Fruit fly (Drosophila melanogaster): ENCODE measurements around the gene PGRP-LD.

Gene PGRP-LD

DNA sequence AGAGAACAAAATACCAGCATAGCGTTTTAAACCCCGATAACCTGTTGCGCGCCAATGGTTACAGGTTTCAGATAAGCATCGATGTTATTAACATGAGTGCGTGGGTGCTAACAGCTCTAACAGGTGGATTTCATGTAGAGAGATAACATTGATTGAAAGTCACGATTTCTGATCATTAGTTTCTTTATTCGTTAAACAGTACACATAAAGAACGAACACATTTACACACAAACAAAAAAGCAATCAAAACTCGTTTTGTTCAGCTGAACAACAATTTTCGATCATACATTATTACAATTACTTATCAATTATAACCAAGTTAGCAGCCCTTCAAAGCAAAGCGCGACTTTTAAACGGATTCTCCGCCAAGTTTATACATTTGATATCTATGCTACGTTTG is 9.8 kb downstream of the PGRP-LD start (continued):
- TF ChIP-seq schlank (tag; optimal IDR thresholded peaks at IDR 0.05) (no peak), CG9876 (GFP tag; optimal IDR thresholded peaks at IDR 0.05) (no peak), CG2129 (GFP tag; IDR thresholded peaks at IDR 0.05; ENCODE audit: partially characterized antibody) (no peak), CG33213 (GFP tag; optimal IDR thresholded peaks at IDR 0.05) (peak; percentile 14), gsb (GFP tag; IDR thresholded peaks at IDR 0.05) (no peak), usp (GFP tag; optimal IDR thresholded peaks at IDR 0.05) (no peak), sima (GFP tag; optimal IDR thresholded peaks at IDR 0.05) (no peak), btn (GFP tag; optimal IDR thresholded peaks at IDR 0.05) (no peak), CG10209 (GFP tag; optimal IDR thresholded peaks at IDR 0.05) (no peak), gem (tag; optimal IDR thresholded peaks at IDR 0.05) (peak; percentile 57), jumu (GFP tag; optimal IDR thresholded peaks at IDR 0.05) (no peak), Hr78 (GFP tag; optimal IDR thresholded peaks at IDR 0.05) (no peak), ara (GFP tag; IDR thresholded peaks at IDR 0.05) (no peak), Dp (GFP tag; optimal IDR thresholded peaks at IDR 0.05) (peak; percentile 93), CTCF (GFP tag; optimal IDR thresholded peaks at IDR 0.05) (no peak), Gug (GFP tag; IDR thresholded peaks at IDR 0.05) (no peak), CG7357 (GFP tag; IDR thresholded peaks at IDR 0.05) (no peak), CG17328 (GFP tag; IDR thresholded peaks at IDR 0.05) (no peak), chm (GFP tag; IDR thresholded peaks at IDR 0.05) (no peak), ato (GFP tag; IDR thresholded peaks at IDR 0.05; ENCODE audit: partially characterized antibody) (no peak), lov (optimal IDR thresholded peaks at IDR 0.05) (no peak), lov (GFP tag; IDR thresholded peaks at IDR 0.05) (no peak), CG9797 (GFP tag; optimal IDR thresholded peaks at IDR 0.05) (no peak), CG15073 (GFP tag; optimal IDR thresholded peaks at IDR 0.05) (no peak), Neu2 (GFP tag; optimal IDR thresholded peaks at IDR 0.05; ENCODE audit: borderline replicate concordance) (no peak), CG18599 (GFP tag; optimal IDR thresholded peaks at IDR 0.05) (peak; percentile 58), pzg (GFP tag; optimal IDR thresholded peaks at IDR 0.05) (peak; percentile 66), Meics (GFP tag; optimal IDR thresholded peaks at IDR 0.05) (no peak), sd (tag; optimal IDR thresholded peaks at IDR 0.05) (no peak), Hr39 (optimal IDR thresholded peaks at IDR 0.05) (no peak), Mes4 (GFP tag; optimal IDR thresholded peaks at IDR 0.05) (no peak), Xrp1 (GFP tag; IDR thresholded peaks at IDR 0.05) (no peak; the same call in 1 of the 2 replicates), unpg (GFP tag; optimal IDR thresholded peaks at IDR 0.05) (peak; percentile 45), oc (tag; optimal IDR thresholded peaks at IDR 0.05) (no peak), twi (tag; optimal IDR thresholded peaks at IDR 0.05) (no peak), nom (GFP tag; optimal IDR thresholded peaks at IDR 0.05) (no peak), CG7556 (GFP tag; optimal IDR thresholded peaks at IDR 0.05) (peak; percentile 5), nerfin-2 (GFP tag; IDR thresholded peaks at IDR 0.05; ENCODE audit: partially characterized antibody) (no peak), CG17568 (GFP tag; optimal IDR thresholded peaks at IDR 0.05) (no peak), D19A (tag; optimal IDR thresholded peaks at IDR 0.05) (no peak), corto (GFP tag; optimal IDR thresholded peaks at IDR 0.05) (no peak), CG30403 (GFP tag; optimal IDR thresholded peaks at IDR 0.05) (peak; percentile 47), bowl (GFP tag; IDR thresholded peaks at IDR 0.05) (no peak), dati (GFP tag; IDR thresholded peaks at IDR 0.05) (no peak), CG1603 (tag; optimal IDR thresholded peaks at IDR 0.05) (peak; percentile 71), CG17359 (tag; optimal IDR thresholded peaks at IDR 0.05) (peak; percentile 41), tgo (GFP tag; IDR thresholded peaks at IDR 0.05) (no peak), CG11695 (GFP tag; IDR thresholded peaks at IDR 0.05) (no peak), CG9727 (GFP tag; optimal IDR thresholded peaks at IDR 0.05) (no peak), danr (GFP tag; IDR thresholded peaks at IDR 0.05) (no peak), CrebB (tag; optimal IDR thresholded peaks at IDR 0.05) (no peak), ro (GFP tag; IDR thresholded peaks at IDR 0.05) (no peak), sob (GFP tag; IDR thresholded peaks at IDR 0.05) (peak; percentile 6; the same call in 1 of the 2 replicates)
